Worm (Caenorhabditis elegans) whole organism, L4/young adult: Measurements from ENCODE around the gene C52G5.2.

Experiments used
- W03F9.2 ChIP-seq: fragments of 150-350 bp; optimal IDR thresholded peaks from 2 replicates; lab custom pipeline; 2014; ENCODE audit warnings: missing biosample characterization, missing genetic modification characterization
- him-1 ChIP-seq: sonication (generic microtip); optimal IDR thresholded peaks from 2 replicates; lab custom pipeline; 2016; ENCODE audit warnings: missing genotype, missing genetic modification reagents, missing genetic modification characterization, missing compliant biosample characterization

DNA sequence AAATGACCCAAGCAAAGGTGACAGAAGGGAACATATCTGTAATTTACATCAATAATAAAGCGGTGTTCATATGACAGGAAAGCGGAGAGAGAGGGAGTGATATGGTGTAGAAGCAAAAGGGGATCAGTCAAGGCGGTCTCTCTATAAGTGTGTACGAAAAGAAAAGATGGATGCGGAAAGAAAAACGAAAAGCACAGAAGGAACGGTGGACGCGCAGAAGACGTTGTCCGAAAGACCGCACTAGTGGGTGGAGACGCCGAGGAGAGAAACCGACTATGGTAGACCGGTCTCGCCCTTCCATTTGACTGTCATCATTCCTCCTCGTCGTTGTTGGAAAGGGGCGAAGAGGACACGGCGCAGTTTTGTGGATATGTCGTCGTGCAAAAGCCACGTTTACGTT, at the start of gene C52G5.2:
- TF ChIP-seq him-1 (tag; lab: Kevin White, UChicago) (no peak), W03F9.2 (no peak)
